Fruit fly (Drosophila melanogaster) whole organism, pupa: Measurements from ENCODE around the gene Muc18B.

Experiments
- CG10348 ChIP-seq: fragments of 200-800 bp; sonication (Bioruptor generic); IDR thresholded peaks from 2 replicates; pipeline ENCODE4 v1.3.6; 2022; ENCODE audit warnings: missing biosample characterization, missing genetic modification characterization
- CG12605 ChIP-seq: fragments of 200-800 bp; sonication (Bioruptor generic); IDR thresholded peaks from 2 replicates; pipeline ENCODE4 v1.3.6; 2022; ENCODE audit warnings: missing biosample characterization, missing genetic modification characterization
- CG13204 ChIP-seq: fragments of 200-800 bp; sonication (Bioruptor generic); optimal IDR thresholded peaks from 2 replicates; lab custom pipeline; 2018; ENCODE audit warnings: missing biosample characterization, mild to moderate bottlenecking, missing genetic modification characterization, moderate library complexity
- CG14655 ChIP-seq: fragments of 200-800 bp; sonication (Bioruptor generic); optimal IDR thresholded peaks from 3 replicates; lab custom pipeline; 2017; ENCODE audit warnings: mild to moderate bottlenecking, missing biosample characterization, missing genetic modification reagents, missing genetic modification characterization
- CG15710 ChIP-seq: fragments of 200-800 bp; sonication (Bioruptor generic); optimal IDR thresholded peaks from 2 replicates; lab custom pipeline; 2018; ENCODE audit warnings: missing biosample characterization, mild to moderate bottlenecking, missing genetic modification characterization, moderate library complexity
- CG17806 ChIP-seq: fragments of 200-800 bp; sonication (Bioruptor generic); optimal IDR thresholded peaks from 2 replicates; lab custom pipeline; 2018; ENCODE audit warnings: missing biosample characterization, mild to moderate bottlenecking, missing genetic modification characterization, moderate library complexity
- CG32121 ChIP-seq: fragments of 200-800 bp; sonication (Bioruptor generic); IDR thresholded peaks from 2 replicates; pipeline ENCODE4 v1.3.6; 2022; ENCODE audit warnings: missing biosample characterization, missing genetic modification characterization
- CG34367 ChIP-seq: fragments of 200-800 bp; sonication (Bioruptor generic); optimal IDR thresholded peaks from 2 replicates; lab custom pipeline; 2018; ENCODE audit warnings: missing biosample characterization, mild to moderate bottlenecking, missing genetic modification characterization
- CG4496 ChIP-seq: fragments of 200-800 bp; sonication (Bioruptor generic); IDR thresholded peaks from 3 replicates; pipeline ENCODE4 v1.3.6; 2022; ENCODE audit warnings: missing biosample characterization, missing genetic modification characterization
- CG8159 ChIP-seq: fragments of 200-800 bp; sonication (Bioruptor generic); optimal IDR thresholded peaks from 3 replicates; lab custom pipeline; 2018; ENCODE audit warnings: missing biosample characterization, mild to moderate bottlenecking, missing genetic modification characterization, moderate library complexity
- CG8301 ChIP-seq: fragments of 200-800 bp; sonication (Bioruptor generic); optimal IDR thresholded peaks from 2 replicates; lab custom pipeline; 2018; ENCODE audit warnings: missing biosample characterization, mild to moderate bottlenecking, missing genetic modification characterization
- CG9948 ChIP-seq: fragments of 200-800 bp; sonication (Bioruptor generic); optimal IDR thresholded peaks from 2 replicates; lab custom pipeline; 2018; ENCODE audit warnings: missing biosample characterization, mild to moderate bottlenecking, missing genetic modification characterization, moderate library complexity
- D1 ChIP-seq: fragments of 200-800 bp; sonication (Bioruptor generic); optimal IDR thresholded peaks from 2 replicates; lab custom pipeline; 2018; ENCODE audit warnings: missing biosample characterization, mild to moderate bottlenecking, missing genetic modification characterization, moderate library complexity
- EcR ChIP-seq: fragments of 200-800 bp; sonication (Bioruptor generic); optimal IDR thresholded peaks from 3 replicates; lab custom pipeline; 2019; ENCODE audit warnings: missing biosample characterization, missing genetic modification characterization, mild to moderate bottlenecking, moderate library complexity, missing genetic modification reagents
- Ets98B ChIP-seq: fragments of 200-800 bp; sonication (Bioruptor generic); IDR thresholded peaks from 2 replicates; pipeline ENCODE4 v1.3.6; 2022; ENCODE audit warnings: missing biosample characterization, missing genetic modification characterization
- Pif1A ChIP-seq: fragments of 200-800 bp; sonication (Bioruptor generic); optimal IDR thresholded peaks from 3 replicates; lab custom pipeline; 2016; ENCODE audit warnings: missing biosample characterization, missing genetic modification characterization
- Pif1B ChIP-seq: fragments of 200-800 bp; sonication (Bioruptor generic); optimal IDR thresholded peaks from 3 replicates; lab custom pipeline; 2016; ENCODE audit warnings: missing biosample characterization, missing genetic modification characterization
- Snoo ChIP-seq: fragments of 200-800 bp; sonication (Bioruptor generic); optimal IDR thresholded peaks from 3 replicates; lab custom pipeline; 2017; ENCODE audit warnings: missing biosample characterization, mild to moderate bottlenecking, missing genetic modification characterization, inconsistent platforms
- fd96Ca ChIP-seq: fragments of 200-800 bp; sonication (Bioruptor generic); IDR thresholded peaks from 3 replicates; pipeline ENCODE4 v1.3.6; 2022; ENCODE audit warnings: missing biosample characterization, missing genetic modification characterization
- gl ChIP-seq: fragments of 200-800 bp; sonication (Bioruptor generic); optimal IDR thresholded peaks from 2 replicates; lab custom pipeline; 2018; ENCODE audit warnings: missing biosample characterization, mild to moderate bottlenecking, missing genetic modification characterization
- rn ChIP-seq: fragments of 200-800 bp; sonication (Bioruptor generic); IDR thresholded peaks from 2 replicates; pipeline ENCODE4 v1.3.6; 2022; ENCODE audit warnings: missing biosample characterization, missing genetic modification characterization

The Muc18B gene

dm6 chrX:19183121-19183520 lies 32.2 kb upstream of the Muc18B start, which contains the start of gene CG33253:
Gene CG33253 (plus strand): TSS chrX:19183421.
- TF ChIP-seq Ets98B (GFP tag; lab: Robert Waterston, UW), result no peak
- TF ChIP-seq CG32121, result no peak
- TF ChIP-seq CG4496 (GFP tag; lab: Robert Waterston, UW), result no peak
- no peak for TF ChIP-seq EcR
- TF ChIP-seq CG14655 (GFP tag; lab: Kevin White, UChicago), result no peak
- no peak for TF ChIP-seq CG8301 (tag; lab: Kevin White, UChicago)
- TF ChIP-seq CG10348 (GFP tag; lab: Robert Waterston, UW), result no peak
- no peak for TF ChIP-seq fd96Ca
- TF ChIP-seq rn, result no peak
- no peak for TF ChIP-seq CG13204 (GFP tag; lab: Kevin White, UChicago)
- no peak for TF ChIP-seq gl (tag; lab: Kevin White, UChicago)
- TF ChIP-seq Snoo (tag; lab: Kevin White, UChicago), result no peak
- TF ChIP-seq CG9948 (tag; lab: Kevin White, UChicago), result no peak
- no peak for TF ChIP-seq CG34367
- no peak for TF ChIP-seq CG8159 (tag; lab: Kevin White, UChicago)
- TF ChIP-seq CG15710 (tag; lab: Kevin White, UChicago), result no peak
- no peak for TF ChIP-seq Pif1A

- TF ChIP-seq fd96Ca (peak; percentile 85; the same call in 2 of the 3 replicates), CG10348 (GFP tag; lab: Robert Waterston, UW) (no peak), CG15710 (tag; lab: Kevin White, UChicago) (peak; percentile 81), CG4496 (GFP tag; lab: Robert Waterston, UW) (peak; percentile 84), CG8159 (tag; lab: Kevin White, UChicago) (peak; percentile 70), CG13204 (GFP tag; lab: Kevin White, UChicago) (peak; percentile 65), Pif1B (GFP tag; lab: Kevin White, UChicago) (peak; percentile 62), D1 (tag; lab: Kevin White, UChicago) (peak; percentile 13), CG9948 (tag; lab: Kevin White, UChicago) (peak; percentile 62), CG12605 (peak; percentile 69), CG17806 (tag; lab: Kevin White, UChicago) (peak; percentile 65), CG34367 (peak; percentile 73), CG14655 (GFP tag; lab: Kevin White, UChicago) (no peak), CG32121 (peak; percentile 72), CG8301 (tag; lab: Kevin White, UChicago) (peak; percentile 54), rn (peak; percentile 42; the same call in 1 of the 2 replicates), gl (tag; lab: Kevin White, UChicago) (peak; percentile 49), EcR (peak; percentile 72), Pif1A (peak; percentile 75), Snoo (tag; lab: Kevin White, UChicago) (peak; percentile 80), Ets98B (GFP tag; lab: Robert Waterston, UW) (peak; percentile 80)
These were observed 27.7 kb upstream of the Muc18B start, which contains the start of gene Mec2 for dm6 chrX:19187624-19188085. Gene Mec2 (plus strand): TSS chrX:19188035.

- TF ChIP-seq fd96Ca (peak; percentile 33; the same call in 1 of the 3 replicates), CG4496 (GFP tag; lab: Robert Waterston, UW) (no peak), CG32121 (0 out of 2 replicates have a peak, but pooled peaks have one; percentile 15)
These were observed 25.4 kb upstream of the Muc18B start, which contains the start of gene HP1D3csd for dm6 chrX:19189903-19190302. Gene HP1D3csd (plus strand): TSS chrX:19190214.

dm6 chrX:19191050-19191449 lies 24.3 kb upstream of the Muc18B start:
- no peak for TF ChIP-seq Pif1B (GFP tag; lab: Kevin White, UChicago)

- TF ChIP-seq CG32121, result no peak
- TF ChIP-seq CG9948 (tag; lab: Kevin White, UChicago), result no peak
- TF ChIP-seq CG34367, result no peak
- TF ChIP-seq CG12605, result no peak
- no peak for TF ChIP-seq rn
- TF ChIP-seq fd96Ca, result no peak
- no peak for TF ChIP-seq CG8159 (tag; lab: Kevin White, UChicago)
- no peak for TF ChIP-seq CG14655 (GFP tag; lab: Kevin White, UChicago)
- TF ChIP-seq CG4496 (GFP tag; lab: Robert Waterston, UW), result no peak
- no peak for TF ChIP-seq CG10348 (GFP tag; lab: Robert Waterston, UW)
- no peak for TF ChIP-seq CG8301 (tag; lab: Kevin White, UChicago)
- TF ChIP-seq EcR, result no peak
These were observed 23.7 kb upstream of the Muc18B start for dm6 chrX:19191597-19191996.

- peak; percentile 18 for TF ChIP-seq EcR
- TF ChIP-seq CG15710 (tag; lab: Kevin White, UChicago), result no peak
These were observed 22.0 kb upstream of the Muc18B start, which contains the start of the genes CG7914 and CG14194 for dm6 chrX:19193336-19193735. Gene CG7914 (minus strand): TSS chrX:19193448. Gene CG14194 (plus strand): TSS chrX:19193555.

dm6 chrX:19201630-19202029 lies 13.7 kb upstream of the Muc18B start, which contains the start of gene CG7990:
Gene CG7990 (minus strand): TSS chrX:19201979.
- TF ChIP-seq CG34367, result no peak
- TF ChIP-seq CG12605, result no peak
- TF ChIP-seq CG14655 (GFP tag; lab: Kevin White, UChicago), result no peak
- TF ChIP-seq Ets98B (GFP tag; lab: Robert Waterston, UW), result no peak
